Worm (Caenorhabditis elegans): ENCODE results near the gene srw-11.
"Not testable (repeated sequence)": the region's sequence is repeated elsewhere in the genome, so short reads cannot be mapped to it uniquely, and the experiment has no call there.

The srw-11 gene

ce11 chrV:15252082-15252481 lies 12.0 kb upstream of the srw-11 start, which contains the start of gene srbc-76 (continued):
- TF ChIP-seq ztf-25 (GFP tag; IDR thresholded peaks at IDR 0.05) = no peak
- TF ChIP-seq unc-130 (GFP tag; optimal IDR thresholded peaks at IDR 0.05) = no peak
- no peak for TF ChIP-seq cebp-1 (GFP tag; IDR thresholded peaks at IDR 0.05)
- TF ChIP-seq cebp-1 (tag; optimal IDR thresholded peaks at IDR 0.05) = no peak
- no peak for TF ChIP-seq tbx-9 (tag; optimal IDR thresholded peaks at IDR 0.05; ENCODE audit: borderline replicate concordance)
- no peak for TF ChIP-seq lin-26 (GFP tag; IDR thresholded peaks at IDR 0.05)
- TF ChIP-seq B0019.2 (GFP tag; conservative IDR thresholded peaks at IDR 0.05) = no peak
- TF ChIP-seq ceh-79 (tag; optimal IDR thresholded peaks at IDR 0.05) = no peak
- TF ChIP-seq pha-4 (tag; optimal IDR thresholded peaks at IDR 0.05) = no peak

ce11 chrV:15250304-15250703 lies 10.2 kb upstream of the srw-11 start, which contains the start of gene srd-28:
TSS of gene srd-28 (plus strand) at chrV:15250604.
- not testable (repeated sequence) for TF ChIP-seq Y95B8A.8 (GFP tag; IDR thresholded peaks at IDR 0.05); tbp1 (GFP tag; optimal IDR thresholded peaks at IDR 0.05); dpff-1 (tag; optimal IDR thresholded peaks at IDR 0.05)

- TF ChIP-seq F39B2.1 (GFP tag; IDR thresholded peaks at IDR 0.05) (no peak), unc-62 (GFP tag; optimal IDR thresholded peaks at IDR 0.05) (no peak), nhr-179 (tag; optimal IDR thresholded peaks at IDR 0.05) (no peak)
Measured at ce11 chrV:15244456-15244855, 4.3 kb upstream of the srw-11 start, which contains the start of gene kin-30. TSS of gene kin-30 (plus strand) at chrV:15244756.

- TF ChIP-seq nfya-1 (tag; optimal IDR thresholded peaks at IDR 0.05; ENCODE audit: borderline replicate concordance, insufficient read depth) (no peak), repo-1 (tag; optimal IDR thresholded peaks at IDR 0.05) (no peak), snpc-1.1 (tag; optimal IDR thresholded peaks at IDR 0.05; ENCODE audit: insufficient read depth) (no peak), egrh-3 (GFP tag; IDR thresholded peaks at IDR 0.05) (no peak), F10E7.11 (tag; optimal IDR thresholded peaks at IDR 0.05) (no peak), attf-3 (GFP tag; conservative IDR thresholded peaks at IDR 0.05) (no peak), madf-10 (tag; optimal IDR thresholded peaks at IDR 0.05) (no peak), athp-1 (tag; optimal IDR thresholded peaks at IDR 0.05) (no peak)
Measured at ce11 chrV:15241259-15241658, 1.1 kb upstream of the srw-11 start, which contains the start of gene chil-12. TSS of gene chil-12 (plus strand) at chrV:15241559.

- TF ChIP-seq ceh-91 (GFP tag; IDR thresholded peaks at IDR 0.05) = no peak
- no peak for TF ChIP-seq hlh-12 (tag; optimal IDR thresholded peaks at IDR 0.05)
- TF ChIP-seq attf-3 (GFP tag; conservative IDR thresholded peaks at IDR 0.05) = no peak
- TF ChIP-seq fkh-3 (tag; optimal IDR thresholded peaks at IDR 0.05) = no peak
- no peak for TF ChIP-seq efl-1 (GFP tag; optimal IDR thresholded peaks at IDR 0.05)
- no peak for TF ChIP-seq bed-2 (GFP tag; IDR thresholded peaks at IDR 0.05)
- TF ChIP-seq dox-1 (GFP tag; IDR thresholded peaks at IDR 0.05) = no peak
- no peak for TF ChIP-seq ama-1 (optimal IDR thresholded peaks at IDR 0.05)
- no peak for TF ChIP-seq ama-1 (GFP tag; optimal IDR thresholded peaks at IDR 0.05)
- TF ChIP-seq mes-4 (tag; optimal IDR thresholded peaks at IDR 0.05) = no peak
- no peak for TF ChIP-seq F22D6.2 (tag; optimal IDR thresholded peaks at IDR 0.05)
- no peak for TF ChIP-seq chd-7 (tag; optimal IDR thresholded peaks at IDR 0.05)
- no peak for TF ChIP-seq nfyb-1 (GFP tag; IDR thresholded peaks at IDR 0.05)
- TF ChIP-seq sptf-2 (GFP tag; optimal IDR thresholded peaks at IDR 0.05) = no peak
- no peak for TF ChIP-seq snpc-4 (GFP tag; optimal IDR thresholded peaks at IDR 0.05)
- TF ChIP-seq snpc-4 (tag; optimal IDR thresholded peaks at IDR 0.05) = no peak
Measured at ce11 chrV:15238552-15238951, 1.6 kb downstream of the srw-11 start, which contains the start of gene srw-12. TSS of gene srw-12 (minus strand) at chrV:15238652.

All from whole organism, young adult.